Worm (Caenorhabditis elegans) whole organism, L4 larva: ENCODE results near the gene C15H9.11.

Source experiments
- ama-1 ChIP-seq: fragments of 150-350 bp; optimal IDR thresholded peaks from 2 replicates; lab custom pipeline; 2014; ENCODE audit warnings: inconsistent platforms, mixed read lengths
- ceh-28 ChIP-seq: fragments of 150-350 bp; optimal IDR thresholded peaks from 2 replicates; lab custom pipeline; 2014; ENCODE audit warnings: missing biosample characterization, missing genetic modification reagents, missing genetic modification characterization
- ceh-62 ChIP-seq: sonication (generic microtip); optimal IDR thresholded peaks from 2 replicates; lab custom pipeline; 2017; ENCODE audit warnings: missing biosample characterization, missing genetic modification characterization
- fkh-10 ChIP-seq: fragments of 150-350 bp; optimal IDR thresholded peaks from 2 replicates; lab custom pipeline; 2014; ENCODE audit warnings: missing biosample characterization, missing genetic modification reagents, missing genetic modification characterization
- nhr-10 ChIP-seq: fragments of 150-350 bp; optimal IDR thresholded peaks from 2 replicates; lab custom pipeline; 2014; ENCODE audit warnings: missing biosample characterization, missing genetic modification characterization
- skn-1 ChIP-seq: fragments of 150-350 bp; optimal IDR thresholded peaks from 2 replicates; lab custom pipeline; 2014; ENCODE audit warnings: missing biosample characterization, missing genetic modification characterization

DNA sequence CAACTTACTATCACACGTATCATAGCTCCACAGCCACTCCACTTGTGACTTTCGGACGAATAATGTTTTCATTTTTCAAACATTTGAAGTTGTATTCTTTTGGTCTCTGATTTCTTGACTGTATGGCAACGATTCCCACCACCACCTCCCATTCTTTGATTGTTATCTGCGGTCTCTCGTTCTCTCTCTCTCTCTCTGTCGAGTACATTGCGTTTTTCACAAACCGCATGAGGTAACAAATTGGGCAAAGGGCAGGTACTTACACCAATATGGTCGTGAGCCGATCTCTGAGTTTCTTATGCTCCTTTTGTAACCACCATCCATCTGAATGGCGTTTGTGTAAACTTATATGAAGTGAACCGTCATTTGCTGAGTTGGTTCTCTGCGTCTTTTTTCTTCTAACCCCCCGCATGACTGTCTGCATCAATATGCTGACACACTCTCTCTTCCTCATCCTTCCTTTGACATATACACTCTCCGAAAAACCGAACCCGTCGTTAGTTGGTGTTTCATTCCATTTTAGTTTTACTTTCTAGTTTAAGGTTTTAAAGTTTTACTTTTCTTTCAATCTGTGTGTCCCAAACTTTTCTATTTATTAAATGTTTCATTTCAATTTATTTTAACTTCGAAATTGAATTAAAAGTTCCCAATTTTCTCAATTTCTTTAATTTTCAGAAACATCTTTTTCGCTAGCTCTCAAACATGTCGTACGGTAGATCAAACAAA, 45.5 kb downstream of the C15H9.11 start, which contains the start of gene gln-1:
- peak; percentile 66 for TF ChIP-seq nhr-10 (tag; lab: Kevin White, UChicago)
- no peak for TF ChIP-seq skn-1 (tag; lab: Kevin White, UChicago)
- TF ChIP-seq fkh-10 (GFP tag; lab: Kevin White, UChicago): no peak
- TF ChIP-seq ceh-28 (tag; lab: Kevin White, UChicago): no peak
- no peak for TF ChIP-seq ceh-62 (tag; lab: Kevin White, UChicago)
- no peak for TF ChIP-seq ama-1 (lab: Kevin White, UChicago)
